Fruit fly (Drosophila melanogaster) whole organism, embryonic: Measurements from ENCODE around the gene CG4757.

Source experiments
- Aef1 ChIP-seq: fragments of 200-800 bp; sonication (Bioruptor generic); IDR thresholded peaks from 3 replicates; pipeline ENCODE4 v1.3.6; 2022; ENCODE audit warnings: missing biosample characterization, missing genetic modification characterization
- Atf3 ChIP-seq: fragments of 200-800 bp; sonication (Bioruptor generic); optimal IDR thresholded peaks from 3 replicates; lab custom pipeline; 2016; ENCODE audit warnings: missing biosample characterization, missing genetic modification characterization
- BEAF-32 ChIP-seq: fragments of 200-800 bp; sonication (Bioruptor generic); optimal IDR thresholded peaks from 3 replicates; lab custom pipeline; 2017; ENCODE audit warnings: missing biosample characterization, missing genetic modification characterization, mild to moderate bottlenecking, moderate library complexity, missing genetic modification reagents
- C15 ChIP-seq: fragments of 200-800 bp; sonication (Bioruptor generic); IDR thresholded peaks from 3 replicates; pipeline ENCODE4 v1.3.6; 2022; ENCODE audit warnings: missing biosample characterization, missing genetic modification characterization
- CG10209 ChIP-seq: fragments of 200-800 bp; sonication (Bioruptor generic); optimal IDR thresholded peaks from 3 replicates; lab custom pipeline; 2017; ENCODE audit warnings: missing biosample characterization, mild to moderate bottlenecking, missing genetic modification characterization, missing genetic modification reagents
- CG12104 ChIP-seq: fragments of 200-800 bp; sonication (Bioruptor generic); optimal IDR thresholded peaks from 3 replicates; lab custom pipeline; 2016; ENCODE audit warnings: missing biosample characterization, missing genetic modification characterization
- CG15269 ChIP-seq: fragments of 200-800 bp; sonication (Bioruptor generic); optimal IDR thresholded peaks from 2 replicates; lab custom pipeline; 2018; ENCODE audit warnings: missing biosample characterization, mild to moderate bottlenecking, missing genetic modification characterization, moderate library complexity
- CG1529 ChIP-seq: fragments of 200-800 bp; sonication (Bioruptor generic); optimal IDR thresholded peaks from 3 replicates; lab custom pipeline; 2018; ENCODE audit warnings: missing biosample characterization, missing genetic modification characterization
- CG15696 ChIP-seq: fragments of 200-800 bp; sonication (Bioruptor generic); optimal IDR thresholded peaks from 2 replicates; lab custom pipeline; 2019; ENCODE audit warnings: missing biosample characterization, mild to moderate bottlenecking, missing genetic modification characterization, moderate library complexity
- CG17802 ChIP-seq: fragments of 200-800 bp; sonication (Bioruptor generic); optimal IDR thresholded peaks from 2 replicates; lab custom pipeline; 2018; ENCODE audit warnings: missing biosample characterization, mild to moderate bottlenecking, missing genetic modification characterization, moderate library complexity
- CG2129 ChIP-seq: fragments of 200-800 bp; sonication (Bioruptor generic); IDR thresholded peaks from 2 replicates; pipeline ENCODE4 v1.3.6; 2022; ENCODE audit warnings: missing biosample characterization, missing genetic modification characterization; ENCODE audit not compliant: partially characterized antibody
- CG3163 ChIP-seq: fragments of 200-800 bp; sonication (Bioruptor generic); optimal IDR thresholded peaks from 3 replicates; lab custom pipeline; 2016; ENCODE audit warnings: missing biosample characterization, missing genetic modification characterization
- CG42726 ChIP-seq: fragments of 200-800 bp; sonication (Bioruptor generic); IDR thresholded peaks from 2 replicates; pipeline ENCODE4 v1.3.6; 2022; ENCODE audit warnings: missing biosample characterization, missing genetic modification characterization; ENCODE audit not compliant: partially characterized antibody
- CG4617 ChIP-seq: fragments of 200-800 bp; sonication (Bioruptor generic); optimal IDR thresholded peaks from 3 replicates; lab custom pipeline; 2016; ENCODE audit warnings: missing biosample characterization, missing genetic modification characterization, borderline replicate concordance
- CG4820 ChIP-seq: fragments of 200-800 bp; sonication (Bioruptor generic); optimal IDR thresholded peaks from 3 replicates; lab custom pipeline; 2016; ENCODE audit warnings: missing biosample characterization, missing genetic modification characterization
- CG6175 ChIP-seq: fragments of 200-800 bp; sonication (Bioruptor generic); IDR thresholded peaks from 3 replicates; pipeline ENCODE4 v1.3.6; 2022; ENCODE audit warnings: missing biosample characterization, missing genetic modification characterization
- CG6765 ChIP-seq: fragments of 200-800 bp; sonication (Bioruptor generic); optimal IDR thresholded peaks from 3 replicates; lab custom pipeline; 2017; ENCODE audit warnings: missing biosample characterization, mild to moderate bottlenecking, missing genetic modification characterization
- CG8359 ChIP-seq: fragments of 200-800 bp; sonication (Bioruptor generic); optimal IDR thresholded peaks from 2 replicates; lab custom pipeline; 2017; ENCODE audit warnings: missing biosample characterization, mild to moderate bottlenecking, missing genetic modification characterization, borderline replicate concordance
- Dip2 ChIP-seq: fragments of 200-800 bp; sonication (Bioruptor generic); IDR thresholded peaks from 2 replicates; pipeline ENCODE4 v1.3.6; 2022; ENCODE audit warnings: missing biosample characterization, missing genetic modification characterization
- HmgD ChIP-seq: fragments of 200-800 bp; sonication (Bioruptor generic); optimal IDR thresholded peaks from 3 replicates; lab custom pipeline; 2016; ENCODE audit warnings: missing biosample characterization, missing genetic modification characterization
- Hr3 ChIP-seq: fragments of 200-800 bp; sonication (Bioruptor generic); optimal IDR thresholded peaks from 3 replicates; lab custom pipeline; 2016; ENCODE audit warnings: missing biosample characterization, missing genetic modification characterization
- Hsf ChIP-seq: fragments of 200-800 bp; sonication (Bioruptor generic); optimal IDR thresholded peaks from 3 replicates; lab custom pipeline; 2016; ENCODE audit warnings: missing biosample characterization, missing genetic modification characterization
- Lim3 ChIP-seq: fragments of 200-800 bp; sonication (Bioruptor generic); IDR thresholded peaks from 2 replicates; pipeline ENCODE4 v1.3.6; 2022; ENCODE audit warnings: missing biosample characterization, missing genetic modification characterization
- Max ChIP-seq: fragments of 200-800 bp; sonication (Bioruptor generic); optimal IDR thresholded peaks from 2 replicates; lab custom pipeline; 2016; ENCODE audit warnings: missing biosample characterization, mild to moderate bottlenecking, missing genetic modification characterization
- Rx ChIP-seq: fragments of 200-800 bp; sonication (Bioruptor generic); IDR thresholded peaks from 2 replicates; pipeline ENCODE4 v1.3.6; 2022; ENCODE audit warnings: missing biosample characterization, missing genetic modification characterization
- Sin3A ChIP-seq: fragments of >200 bp; optimal IDR thresholded peaks from 2 replicates; lab custom pipeline; 2018
- Ssrp ChIP-seq: fragments of 200-800 bp; sonication (Bioruptor generic); optimal IDR thresholded peaks from 2 replicates; lab custom pipeline; 2018; ENCODE audit warnings: missing biosample characterization, mild to moderate bottlenecking, missing genetic modification characterization, moderate library complexity
- Taf1 ChIP-seq: fragments of 200-800 bp; sonication (Bioruptor generic); IDR thresholded peaks from 2 replicates; pipeline ENCODE4 v1.3.6; 2022; ENCODE audit warnings: missing biosample characterization, missing genetic modification characterization
- Usf ChIP-seq: fragments of 200-800 bp; sonication (Bioruptor generic); optimal IDR thresholded peaks from 2 replicates; lab custom pipeline; 2017; ENCODE audit warnings: missing genotype, missing biosample characterization, missing genetic modification characterization
- Vsx1 ChIP-seq: fragments of 200-800 bp; sonication (Bioruptor generic); optimal IDR thresholded peaks from 2 replicates; lab custom pipeline; 2017; ENCODE audit warnings: missing biosample characterization, mild to moderate bottlenecking, missing genetic modification characterization, missing genetic modification reagents
- Xrp1 ChIP-seq: fragments of 200-800 bp; sonication (Bioruptor generic); IDR thresholded peaks from 2 replicates; pipeline ENCODE4 v1.3.6; 2022; ENCODE audit warnings: missing biosample characterization, missing genetic modification characterization
- cad ChIP-seq: fragments of >200 bp; optimal IDR thresholded peaks from 2 replicates; lab custom pipeline; 2017; ENCODE audit warnings: missing biosample characterization, missing genetic modification characterization
- chif ChIP-seq, 2 experiments: fragments of 200-800 bp; sonication (Bioruptor generic); optimal IDR thresholded peaks; 3 replicates each; lab custom pipeline; 2016; ENCODE audit warnings: missing biosample characterization in 2 of 2, missing genetic modification characterization in 2 of 2
- chn ChIP-seq: fragments of 200-800 bp; sonication (Bioruptor generic); optimal IDR thresholded peaks from 2 replicates; lab custom pipeline; 2016; ENCODE audit warnings: missing biosample characterization, missing genetic modification characterization
- dmrt99B ChIP-seq: fragments of 200-800 bp; sonication (Bioruptor generic); optimal IDR thresholded peaks from 2 replicates; lab custom pipeline; 2018; ENCODE audit warnings: missing biosample characterization, mild to moderate bottlenecking, missing genetic modification characterization, moderate library complexity
- exex ChIP-seq: fragments of 200-800 bp; sonication (Bioruptor generic); optimal IDR thresholded peaks from 4 replicates; lab custom pipeline; 2018; ENCODE audit warnings: missing biosample characterization, mild to moderate bottlenecking, missing genetic modification characterization, moderate library complexity
- gce ChIP-seq: fragments of 200-800 bp; sonication (Bioruptor generic); IDR thresholded peaks from 3 replicates; pipeline ENCODE4 v1.3.6; 2022; ENCODE audit warnings: missing biosample characterization, missing genetic modification characterization
- gem ChIP-seq: fragments of 200-800 bp; sonication (Bioruptor generic); optimal IDR thresholded peaks from 2 replicates; lab custom pipeline; 2019; ENCODE audit warnings: missing biosample characterization, mild to moderate bottlenecking, missing genetic modification characterization, moderate library complexity
- gt ChIP-seq: fragments of 200-800 bp; sonication (Bioruptor generic); IDR thresholded peaks from 2 replicates; pipeline ENCODE4 v1.3.6; 2022; ENCODE audit warnings: missing biosample characterization, missing genetic modification characterization
- hkb ChIP-seq, 2 experiments: fragments of 200-800 bp in 1 of 2; fragments of >200 bp in 1 of 2; sonication (Bioruptor generic) in 1 of 2; IDR thresholded peaks in 1 of 2; optimal IDR thresholded peaks in 1 of 2; 2 replicates each; pipeline versions ENCODE4 v1.3.6 to Lab custom; 2017 to 2022; ENCODE audit warnings: missing biosample characterization in 1 of 2, missing genetic modification characterization in 1 of 2
- klu ChIP-seq: fragments of 200-800 bp; sonication (Bioruptor generic); IDR thresholded peaks from 2 replicates; pipeline ENCODE4 v1.3.6; 2022; ENCODE audit warnings: missing biosample characterization, missing genetic modification characterization
- maf-S ChIP-seq: fragments of 200-800 bp; sonication (Bioruptor generic); optimal IDR thresholded peaks from 2 replicates; lab custom pipeline; 2016; ENCODE audit warnings: missing biosample characterization, missing genetic modification characterization
- nom ChIP-seq: fragments of 200-800 bp; sonication (Bioruptor generic); optimal IDR thresholded peaks from 2 replicates; lab custom pipeline; 2017; ENCODE audit warnings: missing biosample characterization, missing genetic modification characterization, mild to moderate bottlenecking, moderate library complexity, missing genetic modification reagents
- pum ChIP-seq: fragments of 200-800 bp; sonication (Bioruptor generic); optimal IDR thresholded peaks from 2 replicates; lab custom pipeline; 2016; ENCODE audit warnings: missing biosample characterization, missing genetic modification characterization
- ranshi ChIP-seq: fragments of 200-800 bp; sonication (Bioruptor generic); IDR thresholded peaks from 2 replicates; pipeline ENCODE4 v1.3.6; 2022; ENCODE audit warnings: missing biosample characterization, missing genetic modification characterization
- ro ChIP-seq: fragments of 200-800 bp; sonication (Bioruptor generic); IDR thresholded peaks from 2 replicates; pipeline ENCODE4 v1.3.6; 2022; ENCODE audit warnings: missing biosample characterization, missing genetic modification characterization
- salm ChIP-seq: fragments of 200-800 bp; sonication (Bioruptor generic); optimal IDR thresholded peaks from 2 replicates; lab custom pipeline; 2018; ENCODE audit warnings: missing biosample characterization, mild to moderate bottlenecking, missing genetic modification characterization
- sd ChIP-seq: fragments of 200-800 bp; sonication (Bioruptor generic); optimal IDR thresholded peaks from 3 replicates; lab custom pipeline; 2018; ENCODE audit warnings: missing biosample characterization, mild to moderate bottlenecking, missing genetic modification characterization, moderate library complexity
- sim ChIP-seq: fragments of 200-800 bp; sonication (Bioruptor generic); IDR thresholded peaks from 2 replicates; pipeline ENCODE4 v1.3.6; 2022; ENCODE audit warnings: missing biosample characterization, missing genetic modification characterization

Gene CG4757

DNA sequence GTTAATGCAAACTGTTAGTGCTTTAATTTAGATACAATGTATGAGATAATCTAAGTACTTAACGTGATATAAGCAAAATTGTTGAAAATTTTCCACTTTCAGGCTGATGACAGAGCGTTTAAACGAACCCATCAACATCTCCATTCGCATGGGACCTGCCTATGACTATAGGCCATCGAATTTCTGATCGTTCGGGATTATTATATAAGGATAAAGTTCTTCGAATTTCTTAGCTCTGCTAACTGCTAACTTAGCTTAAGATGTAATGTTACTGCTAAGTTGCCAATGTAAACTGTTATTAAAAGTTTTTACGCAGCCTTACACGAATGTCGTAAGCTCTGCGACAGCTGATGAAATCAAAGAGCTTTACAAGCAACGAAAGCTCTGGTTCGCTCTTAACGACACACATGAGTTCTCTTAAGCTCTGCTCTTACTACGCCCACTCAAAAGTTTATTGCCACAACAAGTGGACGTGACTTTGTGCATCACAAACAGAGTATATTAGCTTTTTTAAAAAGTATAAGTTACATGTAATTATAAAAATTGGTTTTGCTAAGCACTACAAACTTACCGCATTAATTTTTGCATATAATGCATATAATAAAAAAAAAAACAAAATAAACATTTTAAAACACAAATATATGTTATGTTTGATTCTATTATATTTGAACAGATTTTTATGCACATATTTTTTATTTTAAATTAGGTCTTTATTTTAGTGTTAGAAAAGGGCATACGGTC is 35.8 kb downstream of the CG4757 start (continued):
- peak; percentile 97 for TF ChIP-seq ro
- no peak for TF ChIP-seq CG2129 (GFP tag; lab: Robert Waterston, UW)
- TF ChIP-seq chn (GFP tag; lab: Kevin White, UChicago), result peak; percentile 81
- peak; percentile 96 for TF ChIP-seq gce (GFP tag; lab: Robert Waterston, UW)
- TF ChIP-seq CG6765 (GFP tag; lab: Kevin White, UChicago), result peak; percentile 98
- peak; percentile 69 to 88 for TF ChIP-seq chif (GFP tag; optimal IDR thresholded peaks at IDR 0.05; lab: Kevin White, UChicago)
- TF ChIP-seq Atf3 (GFP tag; lab: Kevin White, UChicago), result peak; percentile 83
- peak; percentile 97 for TF ChIP-seq Max (GFP tag; lab: Kevin White, UChicago)
- TF ChIP-seq CG12104 (GFP tag; lab: Kevin White, UChicago), result peak; percentile 98
- TF ChIP-seq CG4617, result peak; percentile 86
- peak; percentile 100 for TF ChIP-seq dmrt99B (tag; lab: Kevin White, UChicago)
- peak; percentile 80 for TF ChIP-seq Dip2
- TF ChIP-seq sim (GFP tag; lab: Robert Waterston, UW), result peak; percentile 92
- TF ChIP-seq gt, result peak; percentile 96
- TF ChIP-seq CG10209 (GFP tag; lab: Kevin White, UChicago), result peak; percentile 99
- peak; percentile 98 for TF ChIP-seq Aef1 (GFP tag; lab: Robert Waterston, UW)
- no peak for TF ChIP-seq CG42726 (GFP tag; lab: Robert Waterston, UW)
- TF ChIP-seq Hr3 (GFP tag; lab: Kevin White, UChicago), result peak; percentile 99
- peak; percentile 96 for TF ChIP-seq C15 (GFP tag; lab: Robert Waterston, UW)
- peak; percentile 96 for TF ChIP-seq Vsx1 (GFP tag; lab: Kevin White, UChicago)
- TF ChIP-seq klu (GFP tag; lab: Robert Waterston, UW), result peak; percentile 99
- TF ChIP-seq ranshi (GFP tag; lab: Robert Waterston, UW), result peak; percentile 97
- peak; percentile 82 for TF ChIP-seq pum (GFP tag; lab: Kevin White, UChicago)
- peak; percentile 94 for TF ChIP-seq sd (tag; lab: Kevin White, UChicago)
- TF ChIP-seq CG17802 (tag; lab: Kevin White, UChicago), result peak; percentile 88
- peak; percentile 97 for TF ChIP-seq CG4820 (GFP tag; lab: Kevin White, UChicago)
- peak; percentile 100 for TF ChIP-seq gem (tag; lab: Kevin White, UChicago)
- peak; percentile 95; the same call in 2 of the 3 replicates for TF ChIP-seq CG6175 (GFP tag; lab: Robert Waterston, UW)
- peak; percentile 93 for TF ChIP-seq CG8359 (GFP tag; lab: Kevin White, UChicago)
- TF ChIP-seq Sin3A (lab: Kevin White, UChicago), result no peak
- peak; percentile 97 for TF ChIP-seq CG1529 (GFP tag; lab: Kevin White, UChicago)
- TF ChIP-seq CG15696 (tag; lab: Kevin White, UChicago), result peak; percentile 90
- TF ChIP-seq Hsf (GFP tag; lab: Kevin White, UChicago), result peak; percentile 97
- TF ChIP-seq nom (GFP tag; lab: Kevin White, UChicago), result peak; percentile 89
- peak; percentile 100 for TF ChIP-seq Ssrp
- TF ChIP-seq CG15269 (tag; lab: Kevin White, UChicago), result peak; percentile 99
- peak; percentile 56 for TF ChIP-seq HmgD
- peak; percentile 97 for TF ChIP-seq CG3163 (GFP tag; lab: Kevin White, UChicago)
- TF ChIP-seq Usf (GFP tag; lab: Kevin White, UChicago), result peak; percentile 98
- TF ChIP-seq BEAF-32 (GFP tag; lab: Kevin White, UChicago), result peak; percentile 14
- peak; percentile 94 for TF ChIP-seq Taf1 (GFP tag; lab: Robert Waterston, UW)
- TF ChIP-seq cad (GFP tag; lab: Kevin White, UChicago), result no peak
- peak; percentile 94 for TF ChIP-seq exex (tag; lab: Kevin White, UChicago)
- peak; percentile 97 for TF ChIP-seq salm
- peak; percentile 96 for TF ChIP-seq Lim3 (GFP tag; lab: Robert Waterston, UW)
- TF ChIP-seq Rx (GFP tag; lab: Robert Waterston, UW), result peak; percentile 90
- TF ChIP-seq maf-S (GFP tag; lab: Kevin White, UChicago), result peak; percentile 81
- TF ChIP-seq hkb (optimal IDR thresholded peaks at IDR 0.05; lab: Kevin White, UChicago), result no peak
- peak; percentile 98 for TF ChIP-seq hkb (GFP tag; IDR thresholded peaks at IDR 0.05; lab: Robert Waterston, UW)
- peak; percentile 98 for TF ChIP-seq Xrp1 (GFP tag; lab: Robert Waterston, UW)
